Worm (Caenorhabditis elegans) whole organism, L3 larva: ENCODE measurements around the gene ceh-14.

ENCODE experiments used
- ceh-9 ChIP-seq: sonication (generic microtip); optimal IDR thresholded peaks from 2 replicates; lab custom pipeline; 2018; ENCODE audit warnings: missing biosample characterization, missing genetic modification characterization
- elt-2 ChIP-seq: sonication (generic microtip); optimal IDR thresholded peaks from 2 replicates; lab custom pipeline; 2016; ENCODE audit warnings: missing genetic modification reagents, mild to moderate bottlenecking, missing genetic modification characterization, missing compliant biosample characterization
- fkh-10 ChIP-seq: sonication (generic microtip); optimal IDR thresholded peaks from 2 replicates; lab custom pipeline; 2017; ENCODE audit warnings: missing biosample characterization, missing genetic modification reagents, missing genetic modification characterization
- lin-15B ChIP-seq: fragments of 150-350 bp; optimal IDR thresholded peaks from 2 replicates; lab custom pipeline; 2014; ENCODE audit warnings: missing biosample characterization, missing genetic modification characterization
- nhr-12 ChIP-seq: fragments of 150-350 bp; optimal IDR thresholded peaks from 2 replicates; lab custom pipeline; 2014; ENCODE audit warnings: missing biosample characterization, missing genetic modification characterization
- nhr-23 ChIP-seq: fragments of 150-350 bp; optimal IDR thresholded peaks from 2 replicates; lab custom pipeline; 2014; ENCODE audit warnings: missing biosample characterization, missing genetic modification reagents, missing genetic modification characterization
- nhr-28 ChIP-seq: fragments of 150-350 bp; optimal IDR thresholded peaks from 2 replicates; lab custom pipeline; 2014; ENCODE audit warnings: missing biosample characterization, missing genetic modification characterization
- skn-1 ChIP-seq: fragments of 150-350 bp; optimal IDR thresholded peaks from 2 replicates; lab custom pipeline; 2014; ENCODE audit warnings: missing biosample characterization, missing genetic modification characterization
- ztf-11 ChIP-seq: fragments of 150-350 bp; optimal IDR thresholded peaks from 2 replicates; lab custom pipeline; 2014; ENCODE audit warnings: missing biosample characterization, missing genetic modification characterization
- ztf-4 ChIP-seq: fragments of 150-350 bp; optimal IDR thresholded peaks from 2 replicates; lab custom pipeline; 2014; ENCODE audit warnings: missing biosample characterization, missing genetic modification characterization

ce11 chrX:7506533-7506932, 26.0 kb downstream of the ceh-14 start, which contains the start of gene lgc-11:
- TF ChIP-seq nhr-23 (tag; lab: Kevin White, UChicago) (no peak), nhr-28 (tag; lab: Kevin White, UChicago) (no peak), elt-2 (tag; lab: Kevin White, UChicago) (no peak), skn-1 (tag; lab: Kevin White, UChicago) (no peak), lin-15B (tag; lab: Kevin White, UChicago) (no peak), fkh-10 (GFP tag; lab: Kevin White, UChicago) (no peak), nhr-12 (no peak), ztf-11 (tag; lab: Kevin White, UChicago) (no peak), ztf-4 (no peak), ceh-9 (tag; lab: Kevin White, UChicago) (no peak)
